Worm (Caenorhabditis elegans) whole organism, late embryonic: ENCODE results near the gene F08G12.1.

Experiments used
- C08G9.2 ChIP-seq: sonication (generic microtip); optimal IDR thresholded peaks from 2 replicates; lab custom pipeline; 2016; ENCODE audit warnings: mild to moderate bottlenecking, missing genetic modification characterization, moderate library complexity, missing compliant biosample characterization
- C38D4.7 ChIP-seq: fragments of 200-800 bp; sonication (Bioruptor generic); optimal IDR thresholded peaks from 2 replicates; lab custom pipeline; 2018; ENCODE audit warnings: mild to moderate bottlenecking, missing genetic modification characterization, moderate library complexity, missing compliant biosample characterization
- F13H6.1 ChIP-seq: sonication (generic microtip); optimal IDR thresholded peaks from 2 replicates; lab custom pipeline; 2016; ENCODE audit warnings: missing genetic modification characterization, missing compliant biosample characterization
- K02D7.2 ChIP-seq: sonication (generic microtip); optimal IDR thresholded peaks from 2 replicates; lab custom pipeline; 2017; ENCODE audit warnings: mild to moderate bottlenecking, missing genetic modification characterization, missing compliant biosample characterization
- K09A11.1 ChIP-seq: sonication (generic microtip); optimal IDR thresholded peaks from 2 replicates; lab custom pipeline; 2017; ENCODE audit warnings: antibody characterized with exemption, mild to moderate bottlenecking, missing genetic modification characterization, missing compliant biosample characterization; ENCODE audit not compliant: insufficient read depth
- T23F11.4 ChIP-seq: fragments of 200-800 bp; sonication (Bioruptor generic); optimal IDR thresholded peaks from 2 replicates; lab custom pipeline; 2018; ENCODE audit warnings: mild to moderate bottlenecking, missing genetic modification characterization, missing compliant biosample characterization
- Y22D7AL.16 ChIP-seq: sonication (generic microtip); optimal IDR thresholded peaks from 2 replicates; lab custom pipeline; 2016; ENCODE audit warnings: missing genetic modification characterization, missing compliant biosample characterization
- ceh-2 ChIP-seq: sonication (generic microtip); optimal IDR thresholded peaks from 2 replicates; lab custom pipeline; 2016; ENCODE audit warnings: missing genotype, missing genetic modification characterization, missing compliant biosample characterization
- ceh-22 ChIP-seq: sonication (generic microtip); optimal IDR thresholded peaks from 2 replicates; lab custom pipeline; 2017; ENCODE audit warnings: missing biosample characterization, missing genetic modification characterization
- ceh-30 ChIP-seq: fragments of 150-350 bp; optimal IDR thresholded peaks from 2 replicates; lab custom pipeline; 2014; ENCODE audit warnings: missing biosample characterization, missing genetic modification characterization
- ceh-31 ChIP-seq: sonication (generic microtip); optimal IDR thresholded peaks from 2 replicates; lab custom pipeline; 2016; ENCODE audit warnings: missing genetic modification characterization, missing compliant biosample characterization
- ceh-34 ChIP-seq: sonication (generic microtip); optimal IDR thresholded peaks from 2 replicates; lab custom pipeline; 2016; ENCODE audit warnings: mild to moderate bottlenecking, missing genetic modification characterization, missing compliant biosample characterization
- ceh-45 ChIP-seq: fragments of 200-800 bp; sonication (Bioruptor generic); IDR thresholded peaks from 2 replicates; pipeline ENCODE4 v1.3.6; 2022; ENCODE audit warnings: missing genetic modification reagents, missing genetic modification characterization, missing compliant biosample characterization
- ceh-48 ChIP-seq: sonication (generic microtip); optimal IDR thresholded peaks from 2 replicates; lab custom pipeline; 2016; ENCODE audit warnings: missing genetic modification characterization, inconsistent platforms, missing compliant biosample characterization
- ceh-6 ChIP-seq: fragments of 200-800 bp; sonication (Bioruptor generic); optimal IDR thresholded peaks from 2 replicates; lab custom pipeline; 2018; ENCODE audit warnings: mild to moderate bottlenecking, missing genetic modification characterization, missing compliant biosample characterization
- che-1 ChIP-seq: sonication (generic microtip); optimal IDR thresholded peaks from 2 replicates; lab custom pipeline; 2016; ENCODE audit warnings: mild to moderate bottlenecking, missing genetic modification characterization, missing compliant biosample characterization
- dmd-4 ChIP-seq: sonication (generic microtip); optimal IDR thresholded peaks from 2 replicates; lab custom pipeline; 2016; ENCODE audit warnings: borderline replicate concordance, missing genetic modification characterization, missing compliant biosample characterization
- dve-1 ChIP-seq: sonication (generic microtip); optimal IDR thresholded peaks from 2 replicates; lab custom pipeline; 2017; ENCODE audit warnings: antibody characterized with exemption, mild to moderate bottlenecking, missing genetic modification characterization, missing compliant biosample characterization
- elt-2 ChIP-seq: sonication (generic microtip); optimal IDR thresholded peaks from 2 replicates; lab custom pipeline; 2016; ENCODE audit warnings: missing genetic modification reagents, missing genetic modification characterization, missing compliant biosample characterization
- eyg-1 ChIP-seq: sonication (generic microtip); optimal IDR thresholded peaks from 2 replicates; lab custom pipeline; 2016; ENCODE audit warnings: missing genotype, missing genetic modification characterization, missing compliant biosample characterization
- fax-1 ChIP-seq: sonication (generic microtip); optimal IDR thresholded peaks from 2 replicates; lab custom pipeline; 2016; ENCODE audit warnings: missing genotype, missing genetic modification characterization, missing compliant biosample characterization
- fkh-6 ChIP-seq: sonication (generic microtip); optimal IDR thresholded peaks from 2 replicates; lab custom pipeline; 2016; ENCODE audit warnings: missing genetic modification characterization, missing compliant biosample characterization
- hlh-15 ChIP-seq: sonication (generic microtip); optimal IDR thresholded peaks from 2 replicates; lab custom pipeline; 2016; ENCODE audit warnings: missing genetic modification characterization, missing compliant biosample characterization
- hlh-30 ChIP-seq: sonication (generic microtip); optimal IDR thresholded peaks from 2 replicates; lab custom pipeline; 2017; ENCODE audit warnings: antibody characterized with exemption, missing genetic modification characterization, missing compliant biosample characterization; ENCODE audit not compliant: insufficient read depth
- madf-2 ChIP-seq: sonication (generic microtip); optimal IDR thresholded peaks from 2 replicates; lab custom pipeline; 2017; ENCODE audit warnings: missing genetic modification characterization, missing compliant biosample characterization
- nfya-1 ChIP-seq: sonication (generic microtip); optimal IDR thresholded peaks from 2 replicates; lab custom pipeline; 2017; ENCODE audit warnings: missing genetic modification characterization, mild to moderate bottlenecking, missing compliant biosample characterization, antibody characterized with exemption, moderate library complexity
- npax-4 ChIP-seq: sonication (generic microtip); optimal IDR thresholded peaks from 2 replicates; lab custom pipeline; 2016; ENCODE audit warnings: missing genetic modification characterization, missing compliant biosample characterization
- pha-2 ChIP-seq: sonication (generic microtip); optimal IDR thresholded peaks from 2 replicates; lab custom pipeline; 2017; ENCODE audit warnings: mild to moderate bottlenecking, missing genetic modification characterization, missing compliant biosample characterization
- pqm-1 ChIP-seq: sonication (generic microtip); optimal IDR thresholded peaks from 2 replicates; lab custom pipeline; 2016; ENCODE audit warnings: missing genetic modification characterization, missing compliant biosample characterization
- rnt-1 ChIP-seq: sonication (generic microtip); optimal IDR thresholded peaks from 2 replicates; lab custom pipeline; 2016; ENCODE audit warnings: missing genetic modification characterization, missing compliant biosample characterization
- sdc-2 ChIP-seq: sonication (generic microtip); optimal IDR thresholded peaks from 2 replicates; lab custom pipeline; 2016; ENCODE audit warnings: missing genotype, missing genetic modification characterization, missing compliant biosample characterization
- sox-2 ChIP-seq: fragments of 200-800 bp; sonication (Bioruptor generic); IDR thresholded peaks from 2 replicates; pipeline ENCODE4 v1.3.6; 2022; ENCODE audit warnings: missing genetic modification reagents, missing genetic modification characterization, missing compliant biosample characterization
- sox-4 ChIP-seq: sonication (generic microtip); optimal IDR thresholded peaks from 2 replicates; lab custom pipeline; 2017; ENCODE audit warnings: mild to moderate bottlenecking, missing genetic modification characterization, inconsistent platforms, missing compliant biosample characterization
- syd-9 ChIP-seq: sonication (generic microtip); optimal IDR thresholded peaks from 2 replicates; lab custom pipeline; 2016; ENCODE audit warnings: mild to moderate bottlenecking, missing genetic modification characterization, moderate library complexity, missing compliant biosample characterization
- tbx-2 ChIP-seq: sonication (generic microtip); optimal IDR thresholded peaks from 2 replicates; lab custom pipeline; 2016; ENCODE audit warnings: missing genetic modification characterization, missing compliant biosample characterization
- tbx-7 ChIP-seq: sonication (generic microtip); optimal IDR thresholded peaks from 2 replicates; lab custom pipeline; 2016; ENCODE audit warnings: missing genotype, missing genetic modification characterization, missing compliant biosample characterization
- ttx-3 ChIP-seq: sonication (generic microtip); optimal IDR thresholded peaks from 2 replicates; lab custom pipeline; 2016; ENCODE audit warnings: missing genetic modification reagents, missing genetic modification characterization, missing compliant biosample characterization
- unc-3 ChIP-seq, 2 experiments: fragments of 200-800 bp in 1 of 2; sonication (Bioruptor generic) in 1 of 2; sonication (generic microtip) in 1 of 2; conservative IDR thresholded peaks in 1 of 2; optimal IDR thresholded peaks in 1 of 2; 2 replicates each; pipeline versions ENCODE4 v1.3.6 to Lab custom; 2016 to 2022; ENCODE audit warnings: missing compliant biosample characterization in 2 of 2, missing genetic modification characterization in 2 of 2, missing genetic modification reagents in 1 of 2
- unc-42 ChIP-seq: sonication (generic microtip); optimal IDR thresholded peaks from 2 replicates; lab custom pipeline; 2016; ENCODE audit warnings: missing genotype, missing genetic modification characterization, missing compliant biosample characterization
- unc-86 ChIP-seq: sonication (generic microtip); optimal IDR thresholded peaks from 2 replicates; lab custom pipeline; 2016; ENCODE audit warnings: missing genetic modification characterization, missing compliant biosample characterization
- zip-5 ChIP-seq: sonication (generic microtip); optimal IDR thresholded peaks from 2 replicates; lab custom pipeline; 2016; ENCODE audit warnings: missing genetic modification characterization, missing compliant biosample characterization
- ztf-16 ChIP-seq: sonication (generic microtip); optimal IDR thresholded peaks from 2 replicates; lab custom pipeline; 2017; ENCODE audit warnings: missing genetic modification characterization, missing compliant biosample characterization

Gene F08G12.1

ce11 chrX:11340478-11340877, 34.8 kb upstream of the F08G12.1 start:
- TF ChIP-seq F13H6.1 (tag; lab: Kevin White, UChicago) (no peak), unc-3 (GFP tag; conservative IDR thresholded peaks at IDR 0.05; lab: Robert Waterston, UW) (no peak), unc-3 (tag; optimal IDR thresholded peaks at IDR 0.05; lab: Kevin White, UChicago) (no peak), nfya-1 (tag; lab: Kevin White, UChicago) (no peak), C08G9.2 (tag; lab: Kevin White, UChicago) (no peak), dmd-4 (tag; lab: Kevin White, UChicago) (no peak), rnt-1 (tag; lab: Kevin White, UChicago) (no peak), T23F11.4 (GFP tag; lab: Kevin White, UChicago) (no peak), che-1 (tag; lab: Kevin White, UChicago) (no peak), madf-2 (tag; lab: Kevin White, UChicago) (no peak), pqm-1 (tag; lab: Kevin White, UChicago) (no peak), tbx-7 (no peak), pha-2 (tag; lab: Kevin White, UChicago) (no peak), syd-9 (tag; lab: Kevin White, UChicago) (no peak), ceh-34 (tag; lab: Kevin White, UChicago) (no peak)

- TF ChIP-seq elt-2 (tag; lab: Kevin White, UChicago) (peak; percentile 69), T23F11.4 (GFP tag; lab: Kevin White, UChicago) (no peak), dve-1 (tag; lab: Kevin White, UChicago) (no peak), ceh-45 (GFP tag; lab: Robert Waterston, UW) (0 out of 2 replicates have a peak, but pooled peaks have one; percentile 25), tbx-2 (tag; lab: Kevin White, UChicago) (peak; percentile 20), dmd-4 (tag; lab: Kevin White, UChicago) (no peak)
Measured at ce11 chrX:11339375-11339924, 33.8 kb upstream of the F08G12.1 start, which contains the start of gene aco-1. Gene aco-1 (plus strand): TSS chrX:11339874.

DNA sequence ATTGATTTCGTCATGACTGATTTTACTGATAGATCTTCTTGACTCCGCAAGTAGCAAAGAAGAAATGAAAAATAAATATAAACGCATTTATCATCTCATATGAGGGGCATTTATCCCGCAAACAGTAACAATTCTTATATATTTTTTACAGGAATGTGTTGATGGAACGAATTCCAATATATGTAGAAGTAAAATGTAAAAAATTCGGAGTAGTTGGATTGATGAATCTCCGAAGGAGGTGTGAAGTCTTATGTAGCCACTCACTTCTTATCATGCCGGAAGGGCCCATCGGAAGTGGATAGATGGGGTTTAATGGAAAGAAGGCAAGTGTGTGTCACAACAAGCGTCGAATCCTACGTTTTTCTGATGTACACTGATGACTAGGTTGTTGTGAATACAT, 32.1 kb upstream of the F08G12.1 start, which contains the start of gene gcy-9:
Gene gcy-9 (minus strand): TSS at position 101 of the 400 bp plus-strand sequence.
- no peak for TF ChIP-seq eyg-1 (tag; lab: Kevin White, UChicago)
- no peak for TF ChIP-seq unc-3 (GFP tag; conservative IDR thresholded peaks at IDR 0.05; lab: Robert Waterston, UW)
- no peak for TF ChIP-seq unc-3 (tag; optimal IDR thresholded peaks at IDR 0.05; lab: Kevin White, UChicago)
- TF ChIP-seq C38D4.7 (GFP tag; lab: Kevin White, UChicago) = no peak
- no peak for TF ChIP-seq zip-5 (tag; lab: Kevin White, UChicago)
- TF ChIP-seq hlh-15 (tag; lab: Kevin White, UChicago) = no peak
- TF ChIP-seq sdc-2 (tag; lab: Kevin White, UChicago) = no peak
- no peak for TF ChIP-seq ceh-48 (tag; lab: Kevin White, UChicago)
- no peak for TF ChIP-seq ceh-2 (tag; lab: Kevin White, UChicago)
- no peak for TF ChIP-seq sox-4 (tag; lab: Kevin White, UChicago)
- TF ChIP-seq ttx-3 = no peak
- no peak for TF ChIP-seq K09A11.1 (tag; lab: Kevin White, UChicago)
- no peak for TF ChIP-seq sox-2 (GFP tag; lab: Robert Waterston, UW)
- TF ChIP-seq fkh-6 = no peak
- no peak for TF ChIP-seq K02D7.2 (tag; lab: Kevin White, UChicago)

DNA sequence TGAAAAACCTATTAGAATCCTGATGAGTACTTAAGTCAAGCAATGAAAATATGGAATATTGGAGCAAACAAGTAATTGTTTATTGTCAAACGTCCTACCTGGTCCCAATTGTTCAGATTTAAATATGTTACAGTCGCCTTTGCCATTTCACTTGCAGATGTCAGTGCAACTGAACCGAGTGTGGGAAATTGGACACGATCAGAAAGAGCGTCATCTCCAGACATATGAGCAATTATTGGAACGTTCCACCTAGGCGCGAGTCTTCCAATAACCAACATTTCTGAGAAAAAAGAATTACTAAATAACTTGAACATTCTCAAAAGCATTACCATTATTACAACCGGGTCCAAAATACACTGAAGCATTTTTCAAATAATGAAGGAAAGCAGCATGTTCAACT, 31.4 kb upstream of the F08G12.1 start:
- no peak for TF ChIP-seq ceh-30 (tag; lab: Kevin White, UChicago)
- TF ChIP-seq ceh-6 = no peak
- TF ChIP-seq eyg-1 (tag; lab: Kevin White, UChicago) = no peak
- no peak for TF ChIP-seq ceh-31
- TF ChIP-seq unc-42 (tag; lab: Kevin White, UChicago) = no peak
- no peak for TF ChIP-seq hlh-30
- TF ChIP-seq tbx-7 = no peak
- TF ChIP-seq ceh-48 (tag; lab: Kevin White, UChicago) = no peak
- TF ChIP-seq syd-9 (tag; lab: Kevin White, UChicago) = no peak
- no peak for TF ChIP-seq unc-86 (tag; lab: Kevin White, UChicago)
- no peak for TF ChIP-seq ztf-16
- no peak for TF ChIP-seq npax-4 (tag; lab: Kevin White, UChicago)
- TF ChIP-seq Y22D7AL.16 (tag; lab: Kevin White, UChicago) = no peak
- TF ChIP-seq sdc-2 (tag; lab: Kevin White, UChicago) = no peak
- TF ChIP-seq C38D4.7 (GFP tag; lab: Kevin White, UChicago) = no peak
- no peak for TF ChIP-seq dmd-4 (tag; lab: Kevin White, UChicago)
- no peak for TF ChIP-seq fax-1
- TF ChIP-seq T23F11.4 (GFP tag; lab: Kevin White, UChicago) = no peak
- TF ChIP-seq ceh-22 = no peak
- TF ChIP-seq, all 69 proteins: peak for 0
